Fruit fly (Drosophila melanogaster) whole organism, wandering third instar larva: ENCODE measurements around the gene CG9356.

ENCODE experiments used
- Abd-B ChIP-seq: fragments of >200 bp; optimal IDR thresholded peaks from 2 replicates; lab custom pipeline; 2017; ENCODE audit warnings: missing biosample characterization, missing genetic modification characterization
- CrebA ChIP-seq: fragments of 200-800 bp; sonication (Bioruptor generic); optimal IDR thresholded peaks from 2 replicates; lab custom pipeline; 2016; ENCODE audit warnings: missing biosample characterization, mild to moderate bottlenecking, missing genetic modification characterization, borderline replicate concordance
- Myc ChIP-seq: fragments of >200 bp; optimal IDR thresholded peaks from 2 replicates; lab custom pipeline; 2017
- N ChIP-seq: fragments of >200 bp; optimal IDR thresholded peaks from 2 replicates; lab custom pipeline; 2018; ENCODE audit warnings: missing biosample characterization, missing external identifiers, missing genetic modification characterization
- br ChIP-seq: fragments of 200-800 bp; sonication (Bioruptor generic); optimal IDR thresholded peaks from 2 replicates; lab custom pipeline; 2016; ENCODE audit warnings: missing biosample characterization, missing genetic modification characterization
- dsf ChIP-seq: sonication (Bioruptor generic); optimal IDR thresholded peaks from 2 replicates; lab custom pipeline; 2016; ENCODE audit warnings: missing biosample characterization, missing genetic modification characterization, borderline replicate concordance
- ey ChIP-seq: fragments of 200-800 bp; sonication (Bioruptor generic); optimal IDR thresholded peaks from 2 replicates; lab custom pipeline; 2016; ENCODE audit warnings: missing biosample characterization, missing genetic modification characterization
- foxo ChIP-seq, 2 experiments: fragments of 200-800 bp; sonication (Bioruptor generic); optimal IDR thresholded peaks; 2 replicates in 1 of 2; 3 replicates in 1 of 2; lab custom pipeline; 2016 to 2017; ENCODE audit warnings: missing biosample characterization in 2 of 2, missing genetic modification characterization in 2 of 2
- h ChIP-seq: fragments of 200-800 bp; sonication (Bioruptor generic); optimal IDR thresholded peaks from 3 replicates; lab custom pipeline; 2016; ENCODE audit warnings: missing biosample characterization, mild to moderate bottlenecking, missing genetic modification characterization
- lola ChIP-seq: fragments of >200 bp; optimal IDR thresholded peaks from 2 replicates; lab custom pipeline; 2017; ENCODE audit warnings: missing biosample characterization, missing genetic modification characterization
- sage ChIP-seq: fragments of 200-800 bp; sonication (Bioruptor generic); optimal IDR thresholded peaks from 2 replicates; lab custom pipeline; 2016; ENCODE audit warnings: missing biosample characterization, mild to moderate bottlenecking, missing genetic modification characterization
- sv ChIP-seq: fragments of 200-800 bp; sonication (Bioruptor generic); optimal IDR thresholded peaks from 3 replicates; lab custom pipeline; 2016; ENCODE audit warnings: missing biosample characterization, missing genetic modification characterization
- usp ChIP-seq: fragments of >200 bp; optimal IDR thresholded peaks from 2 replicates; lab custom pipeline; 2017; ENCODE audit warnings: missing biosample characterization, missing genetic modification characterization

dm6 chr3R:9450672-9451071 lies 46.6 kb upstream of the CG9356 start:
- TF ChIP-seq Myc (lab: Kevin White, UChicago) (no peak), sv (GFP tag; lab: Kevin White, UChicago) (no peak), CrebA (GFP tag; lab: Kevin White, UChicago) (no peak), ey (GFP tag; lab: Kevin White, UChicago) (no peak), usp (GFP tag; lab: Kevin White, UChicago) (no peak), h (GFP tag; lab: Kevin White, UChicago) (no peak), br (GFP tag; lab: Kevin White, UChicago) (no peak), sage (GFP tag; lab: Kevin White, UChicago) (no peak), foxo (GFP tag; optimal IDR thresholded peaks at IDR 0.05; lab: Kevin White, UChicago) (no peak), Abd-B (GFP tag; lab: Kevin White, UChicago) (no peak), N (no peak), lola (GFP tag; lab: Kevin White, UChicago) (no peak), dsf (GFP tag; lab: Kevin White, UChicago) (no peak)
